Worm (Caenorhabditis elegans) whole organism, L2 larva: ENCODE data around the gene lact-5.
"Not testable (repeated sequence)": the region's sequence is repeated elsewhere in the genome, so short reads cannot be mapped to it uniquely, and the experiment has no call there.

Experiments used
- C34F6.9 ChIP-seq: fragments of 150-350 bp; optimal IDR thresholded peaks from 2 replicates; lab custom pipeline; 2014; ENCODE audit warnings: missing biosample characterization, missing genetic modification characterization
- R02D3.7 ChIP-seq: fragments of 150-350 bp; optimal IDR thresholded peaks from 2 replicates; lab custom pipeline; 2014; ENCODE audit warnings: missing biosample characterization, missing genetic modification characterization
- Y55F3AM.14 ChIP-seq: fragments of 200-800 bp; sonication (Bioruptor generic); optimal IDR thresholded peaks from 2 replicates; lab custom pipeline; 2018; ENCODE audit warnings: mild to moderate bottlenecking, missing genetic modification characterization, missing compliant biosample characterization
- ZK546.5 ChIP-seq: sonication (generic microtip); optimal IDR thresholded peaks from 2 replicates; lab custom pipeline; 2017; ENCODE audit warnings: missing biosample characterization, missing genetic modification characterization
- aly-2 ChIP-seq: fragments of 150-350 bp; optimal IDR thresholded peaks from 2 replicates; lab custom pipeline; 2014; ENCODE audit warnings: missing biosample characterization, missing genetic modification characterization
- ama-1 ChIP-seq: fragments of 150-350 bp; optimal IDR thresholded peaks from 2 replicates; lab custom pipeline; 2018; ENCODE audit warnings: inconsistent platforms
- blmp-1 ChIP-seq: sonication (generic microtip); optimal IDR thresholded peaks from 2 replicates; lab custom pipeline; 2017; ENCODE audit warnings: missing genetic modification characterization, mild to moderate bottlenecking, missing compliant biosample characterization, antibody characterized with exemption, moderate library complexity; ENCODE audit not compliant: insufficient read depth
- crh-2 ChIP-seq: sonication (generic microtip); optimal IDR thresholded peaks from 2 replicates; lab custom pipeline; 2017; ENCODE audit warnings: missing biosample characterization, missing genetic modification characterization
- dmd-4 ChIP-seq: sonication (generic microtip); optimal IDR thresholded peaks from 2 replicates; lab custom pipeline; 2017; ENCODE audit warnings: missing biosample characterization, missing genetic modification characterization
- egl-27 ChIP-seq: sonication (generic microtip); optimal IDR thresholded peaks from 3 replicates; lab custom pipeline; 2017; ENCODE audit warnings: missing biosample characterization, missing genetic modification reagents, missing genetic modification characterization
- gmeb-1 ChIP-seq: fragments of 150-350 bp; optimal IDR thresholded peaks from 2 replicates; lab custom pipeline; 2014; ENCODE audit warnings: missing biosample characterization, missing genetic modification characterization
- lin-11 ChIP-seq: fragments of 150-350 bp; sonication (generic microtip); optimal IDR thresholded peaks from 2 replicates; lab custom pipeline; 2014; ENCODE audit warnings: missing biosample characterization, missing genetic modification characterization, inconsistent platforms, mixed read lengths
- lin-39 ChIP-seq: fragments of 150-350 bp; optimal IDR thresholded peaks from 2 replicates; lab custom pipeline; 2014; ENCODE audit warnings: missing biosample characterization, missing genetic modification reagents, missing genetic modification characterization
- lsy-2 ChIP-seq, 2 experiments: fragments of 150-350 bp in 1 of 2; sonication (generic microtip) in 1 of 2; optimal IDR thresholded peaks; 2 replicates each; lab custom pipeline; 2014 to 2017; ENCODE audit warnings: missing biosample characterization in 2 of 2, missing genetic modification characterization in 2 of 2
- mab-5 ChIP-seq: fragments of 150-350 bp; optimal IDR thresholded peaks from 2 replicates; lab custom pipeline; 2014; ENCODE audit warnings: missing biosample characterization, missing genetic modification characterization
- mbf-1 ChIP-seq: sonication (generic microtip); optimal IDR thresholded peaks from 2 replicates; lab custom pipeline; 2017; ENCODE audit warnings: missing biosample characterization, missing genetic modification characterization
- nhr-10 ChIP-seq: sonication (generic microtip); optimal IDR thresholded peaks from 2 replicates; lab custom pipeline; 2017; ENCODE audit warnings: missing biosample characterization, missing genetic modification characterization
- nhr-12 ChIP-seq: fragments of 150-350 bp; optimal IDR thresholded peaks from 2 replicates; lab custom pipeline; 2014; ENCODE audit warnings: missing biosample characterization, missing genetic modification characterization
- nhr-129 ChIP-seq: fragments of 150-350 bp; optimal IDR thresholded peaks from 2 replicates; lab custom pipeline; 2014; ENCODE audit warnings: missing biosample characterization, missing genetic modification characterization
- nhr-21 ChIP-seq: fragments of 150-350 bp; optimal IDR thresholded peaks from 2 replicates; lab custom pipeline; 2014; ENCODE audit warnings: missing biosample characterization, missing genetic modification characterization
- nhr-23 ChIP-seq: fragments of 150-350 bp; optimal IDR thresholded peaks from 2 replicates; lab custom pipeline; 2014; ENCODE audit warnings: missing biosample characterization, missing genetic modification reagents, missing genetic modification characterization
- nhr-237 ChIP-seq: fragments of 150-350 bp; optimal IDR thresholded peaks from 2 replicates; lab custom pipeline; 2014; ENCODE audit warnings: missing biosample characterization, missing genetic modification characterization
- nhr-25 ChIP-seq: fragments of 150-350 bp; sonication (generic microtip); optimal IDR thresholded peaks from 3 replicates; lab custom pipeline; 2014; ENCODE audit warnings: missing biosample characterization, missing genetic modification characterization
- nhr-6 ChIP-seq: fragments of 150-350 bp; optimal IDR thresholded peaks from 2 replicates; lab custom pipeline; 2014; ENCODE audit warnings: missing biosample characterization, missing genetic modification characterization
- nhr-77 ChIP-seq: fragments of 150-350 bp; optimal IDR thresholded peaks from 2 replicates; lab custom pipeline; 2014; ENCODE audit warnings: missing biosample characterization, missing genetic modification characterization
- peb-1 ChIP-seq: fragments of 150-350 bp; optimal IDR thresholded peaks from 2 replicates; lab custom pipeline; 2014; ENCODE audit warnings: missing biosample characterization, missing genetic modification characterization
- sem-4 ChIP-seq: fragments of 150-350 bp; optimal IDR thresholded peaks from 2 replicates; lab custom pipeline; 2014; ENCODE audit warnings: missing biosample characterization, missing genetic modification reagents, missing genetic modification characterization
- skn-1 ChIP-seq: sonication (generic microtip); optimal IDR thresholded peaks from 2 replicates; lab custom pipeline; 2017; ENCODE audit warnings: missing biosample characterization, missing genetic modification characterization
- sma-3 ChIP-seq: sonication (generic microtip); optimal IDR thresholded peaks from 2 replicates; lab custom pipeline; 2016; ENCODE audit warnings: missing genetic modification reagents, missing genetic modification characterization, missing compliant biosample characterization
- snpc-4 ChIP-seq: fragments of 150-350 bp; optimal IDR thresholded peaks from 2 replicates; lab custom pipeline; 2014; ENCODE audit warnings: missing biosample characterization, missing genetic modification characterization
- unc-39 ChIP-seq: fragments of 150-350 bp; optimal IDR thresholded peaks from 2 replicates; lab custom pipeline; 2014; ENCODE audit warnings: missing biosample characterization, missing genetic modification characterization
- unc-55 ChIP-seq: fragments of 150-350 bp; sonication (generic microtip); optimal IDR thresholded peaks from 3 replicates; lab custom pipeline; 2014; ENCODE audit warnings: missing biosample characterization, missing genetic modification reagents, missing genetic modification characterization
- ztf-1 ChIP-seq: fragments of 200-800 bp; sonication (Bioruptor generic); conservative IDR thresholded peaks from 2 replicates; pipeline ENCODE4 v1.3.6; 2022; ENCODE audit warnings: missing genetic modification characterization, missing compliant biosample characterization
- ztf-11 ChIP-seq: sonication (generic microtip); optimal IDR thresholded peaks from 2 replicates; lab custom pipeline; 2017; ENCODE audit warnings: missing biosample characterization, missing genetic modification characterization

lact-5 gene

DNA sequence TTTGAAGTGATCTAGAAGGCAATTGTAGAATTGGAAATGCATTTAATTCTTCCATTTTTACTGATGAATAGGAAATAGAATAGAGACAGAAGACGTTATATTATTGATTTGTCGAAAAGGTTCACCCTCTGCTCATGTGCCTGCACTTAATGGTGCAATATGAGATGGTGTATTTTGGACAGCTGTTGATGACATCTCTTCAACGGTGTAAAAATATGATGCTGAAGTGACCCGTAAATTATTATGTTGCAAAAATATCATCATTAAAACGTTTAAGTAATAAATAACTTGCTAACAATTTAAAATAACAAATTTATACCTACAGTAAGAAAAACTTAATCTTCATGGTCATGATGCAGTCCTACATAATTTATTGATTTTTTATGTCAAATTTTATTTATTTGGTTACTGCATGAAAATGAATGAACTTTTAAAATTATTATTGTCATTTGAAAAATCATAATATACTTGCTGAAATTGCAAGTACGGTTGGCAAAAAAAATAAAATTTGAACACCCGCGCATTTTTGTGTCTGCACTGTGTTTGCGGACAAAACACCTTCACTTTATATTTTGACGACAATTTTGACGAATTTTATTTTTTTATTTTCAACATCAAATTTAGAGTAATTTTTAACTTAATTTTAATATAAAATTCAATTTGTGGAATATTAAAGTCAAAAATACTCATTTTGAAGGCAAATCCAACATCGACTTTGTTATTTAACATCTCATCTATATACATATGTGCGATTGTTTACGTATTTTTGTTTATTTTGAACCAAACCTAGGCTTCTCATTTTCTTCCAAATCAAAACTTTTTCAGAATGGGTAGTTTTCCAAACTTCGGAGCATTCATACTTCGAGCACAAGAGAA is 6.4 kb upstream of the lact-5 start, which contains the start of the genes fbxb-88 and tbck-1:
Gene fbxb-88 (minus strand): TSS at position 151 of the 876 bp plus-strand sequence.
Gene tbck-1 (plus strand): TSS at position 826 of the 876 bp plus-strand sequence.
- TF ChIP-seq ZK546.5 (tag; lab: Kevin White, UChicago) = no peak
- no peak for TF ChIP-seq mbf-1 (tag; lab: Kevin White, UChicago)
- TF ChIP-seq C34F6.9 (tag; lab: Kevin White, UChicago) = peak; percentile 56
- TF ChIP-seq skn-1 = no peak
- no peak for TF ChIP-seq dmd-4 (tag; lab: Kevin White, UChicago)
- TF ChIP-seq unc-39 = no peak
- peak; percentile 97 for TF ChIP-seq gmeb-1 (tag; lab: Kevin White, UChicago)
- no peak for TF ChIP-seq nhr-10 (tag; lab: Kevin White, UChicago)
- peak; percentile 54 for TF ChIP-seq snpc-4 (tag; lab: Kevin White, UChicago)
- no peak for TF ChIP-seq Y55F3AM.14 (GFP tag; lab: Kevin White, UChicago)
- peak; percentile 63 for TF ChIP-seq crh-2 (tag; lab: Kevin White, UChicago)
- TF ChIP-seq lsy-2 (tag; optimal IDR thresholded peaks at IDR 0.05; lab: Kevin White, UChicago) = peak in 1 of 2 experiments; percentile 26
- TF ChIP-seq unc-55 (GFP tag; lab: Kevin White, UChicago) = peak; percentile 82
- no peak for TF ChIP-seq nhr-237 (tag; lab: Kevin White, UChicago)
- TF ChIP-seq nhr-129 (tag; lab: Kevin White, UChicago) = no peak
- TF ChIP-seq ztf-1 (GFP tag; lab: Robert Waterston, UW) = no peak
- TF ChIP-seq sem-4 = no peak

DNA sequence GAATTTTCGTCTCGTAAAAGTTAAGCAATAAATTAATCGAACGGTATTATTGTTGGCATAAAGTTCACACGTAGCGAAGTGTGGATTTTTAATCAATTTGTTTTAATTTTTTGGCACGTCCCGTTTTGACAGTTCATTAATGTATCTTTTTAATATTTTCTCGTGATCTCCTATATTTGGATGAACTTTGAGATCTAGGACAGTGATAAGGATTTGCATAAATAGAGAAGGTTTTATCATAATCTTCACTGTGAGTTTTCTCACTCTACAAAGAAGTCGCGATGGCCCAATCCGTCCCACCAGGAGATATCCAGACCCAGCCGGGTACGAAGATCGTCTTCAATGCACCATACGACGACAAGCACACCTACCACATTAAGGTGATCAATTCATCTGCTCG is 3.6 kb upstream of the lact-5 start, which contains the start of the genes C33F10.8 and msp-40:
Gene C33F10.8 (minus strand): TSS at position 101 of the 400 bp plus-strand sequence.
Gene msp-40 (plus strand): TSS at position 282 of the 400 bp plus-strand sequence.
- TF ChIP-seq skn-1; R02D3.7; ztf-11 (tag; lab: Kevin White, UChicago): not testable (repeated sequence)

DNA sequence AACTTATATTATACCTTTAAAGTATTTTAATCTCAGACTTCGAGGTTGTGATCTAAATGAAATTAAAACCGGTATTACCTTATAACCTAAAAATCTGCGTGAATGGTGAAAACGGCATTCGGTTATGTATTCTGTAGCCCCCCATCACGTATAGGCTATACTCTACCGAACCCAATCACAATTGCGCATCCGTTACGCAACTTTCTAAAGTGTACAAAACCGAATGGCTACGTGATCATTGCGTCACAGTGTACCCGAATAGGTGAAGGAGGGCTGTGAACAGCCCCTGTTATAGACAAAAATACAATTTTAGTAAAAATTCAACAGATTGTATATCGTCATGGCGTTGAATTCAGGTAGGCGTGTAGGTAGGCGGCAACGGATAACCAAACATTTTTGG is 1.1 kb upstream of the lact-5 start:
- TF ChIP-seq skn-1 (no peak), mab-5 (tag; lab: Kevin White, UChicago) (no peak), gmeb-1 (tag; lab: Kevin White, UChicago) (no peak), nhr-6 (no peak), nhr-23 (tag; lab: Kevin White, UChicago) (no peak), Y55F3AM.14 (GFP tag; lab: Kevin White, UChicago) (no peak), nhr-21 (tag; lab: Kevin White, UChicago) (no peak), aly-2 (tag; lab: Kevin White, UChicago) (no peak), lin-11 (tag; lab: Kevin White, UChicago) (no peak), unc-39 (no peak), dmd-4 (tag; lab: Kevin White, UChicago) (no peak), nhr-25 (tag; lab: Kevin White, UChicago) (no peak), egl-27 (tag; lab: Kevin White, UChicago) (no peak), nhr-129 (tag; lab: Kevin White, UChicago) (no peak), sem-4 (no peak), nhr-77 (tag; lab: Kevin White, UChicago) (no peak), sma-3 (GFP tag; lab: Kevin White, UChicago) (no peak), lsy-2 (tag; optimal IDR thresholded peaks at IDR 0.05; lab: Kevin White, UChicago) (no peak), nhr-12 (no peak)

DNA sequence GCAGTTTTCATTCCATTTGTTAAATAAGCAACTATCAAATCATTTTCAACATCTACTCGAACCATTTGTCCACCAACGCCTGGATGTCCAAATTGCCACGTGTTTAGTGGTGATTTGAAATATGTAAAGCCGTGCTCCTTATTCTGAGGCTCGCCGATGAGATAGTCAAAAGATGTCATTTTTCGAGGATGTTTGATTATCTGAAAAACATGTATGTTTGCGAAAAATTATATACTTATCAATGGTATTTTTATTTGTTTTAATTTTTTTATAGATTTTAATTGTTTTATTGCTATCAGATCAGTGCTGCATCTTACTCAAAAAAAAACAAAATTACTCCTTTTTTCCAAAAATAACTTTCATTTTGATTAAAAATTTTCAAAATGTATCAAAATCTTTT is 2.8 kb downstream of the lact-5 start:
- TF ChIP-seq unc-55 (GFP tag; lab: Kevin White, UChicago) (no peak), ama-1 (lab: Kevin White, UChicago) (no peak), nhr-237 (tag; lab: Kevin White, UChicago) (no peak), lsy-2 (tag; optimal IDR thresholded peaks at IDR 0.05; lab: Kevin White, UChicago) (no peak), mbf-1 (tag; lab: Kevin White, UChicago) (no peak), dmd-4 (tag; lab: Kevin White, UChicago) (no peak)

DNA sequence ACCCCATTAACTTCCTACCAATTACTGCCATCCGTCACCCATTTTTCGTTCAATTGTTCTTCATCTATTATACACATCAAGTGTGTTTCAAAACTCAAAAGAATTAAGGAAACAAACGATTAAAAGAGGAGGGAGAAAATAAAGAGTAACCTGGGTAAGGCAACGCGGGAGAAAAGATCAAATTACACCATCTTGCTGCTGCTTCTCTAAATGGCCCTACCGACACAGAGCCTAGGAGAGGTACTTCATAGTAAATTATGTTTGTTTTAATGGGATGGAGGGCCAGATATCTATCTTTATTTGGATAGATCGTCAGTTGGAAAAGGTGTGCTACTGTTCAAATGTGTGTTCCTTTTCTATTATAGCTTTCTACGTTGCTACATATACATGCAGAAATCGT is 6.2 kb downstream of the lact-5 start:
- no peak for TF ChIP-seq sem-4
- TF ChIP-seq blmp-1 (tag; lab: Kevin White, UChicago) = no peak
- TF ChIP-seq lin-39 = no peak
- no peak for TF ChIP-seq ztf-11 (tag; lab: Kevin White, UChicago)
- TF ChIP-seq lin-11 (tag; lab: Kevin White, UChicago) = no peak
- TF ChIP-seq nhr-129 (tag; lab: Kevin White, UChicago) = no peak
- no peak for TF ChIP-seq nhr-237 (tag; lab: Kevin White, UChicago)
- TF ChIP-seq peb-1 = no peak
